Fruit fly (Drosophila melanogaster) whole organism, embryonic: ENCODE data around the gene CG43245.

Source experiments
- CG10462 ChIP-seq: fragments of 200-800 bp; sonication (Bioruptor generic); optimal IDR thresholded peaks from 2 replicates; lab custom pipeline; 2016; ENCODE audit warnings: missing biosample characterization, missing genetic modification characterization
- CG10979 ChIP-seq: fragments of 200-800 bp; sonication (Bioruptor generic); optimal IDR thresholded peaks from 2 replicates; lab custom pipeline; 2018; ENCODE audit warnings: missing biosample characterization, mild to moderate bottlenecking, missing genetic modification characterization, moderate library complexity
- CG11093 ChIP-seq: fragments of 200-800 bp; sonication (Bioruptor generic); IDR thresholded peaks from 3 replicates; pipeline ENCODE4 v1.3.6; 2022; ENCODE audit warnings: missing biosample characterization, missing genetic modification characterization
- CG12104 ChIP-seq: fragments of 200-800 bp; sonication (Bioruptor generic); optimal IDR thresholded peaks from 3 replicates; lab custom pipeline; 2016; ENCODE audit warnings: missing biosample characterization, missing genetic modification characterization
- CG13424 ChIP-seq: fragments of 200-800 bp; sonication (Bioruptor generic); optimal IDR thresholded peaks from 2 replicates; lab custom pipeline; 2019; ENCODE audit warnings: missing biosample characterization, mild to moderate bottlenecking, missing genetic modification characterization, moderate library complexity
- CG13624 ChIP-seq: fragments of 200-800 bp; sonication (Bioruptor generic); optimal IDR thresholded peaks from 2 replicates; lab custom pipeline; 2016; ENCODE audit warnings: missing biosample characterization, missing genetic modification characterization
- CG13894 ChIP-seq: fragments of 200-800 bp; sonication (Bioruptor generic); optimal IDR thresholded peaks from 3 replicates; lab custom pipeline; 2018; ENCODE audit warnings: missing biosample characterization, mild to moderate bottlenecking, missing genetic modification characterization, moderate library complexity
- CG16813 ChIP-seq: fragments of 200-800 bp; sonication (Bioruptor generic); IDR thresholded peaks from 3 replicates; pipeline ENCODE4 v1.3.6; 2022; ENCODE audit warnings: missing biosample characterization, missing genetic modification characterization; ENCODE audit not compliant: partially characterized antibody
- CG17829 ChIP-seq: fragments of 200-800 bp; optimal IDR thresholded peaks from 2 replicates; lab custom pipeline; 2019; ENCODE audit warnings: missing biosample characterization, mild to moderate bottlenecking, missing genetic modification characterization, moderate library complexity
- CG1832 ChIP-seq: fragments of 200-800 bp; sonication (Bioruptor generic); optimal IDR thresholded peaks from 2 replicates; lab custom pipeline; 2017; ENCODE audit warnings: missing biosample characterization, mild to moderate bottlenecking, missing genetic modification characterization, inconsistent platforms
- CG30020 ChIP-seq: fragments of 200-800 bp; optimal IDR thresholded peaks from 2 replicates; lab custom pipeline; 2019; ENCODE audit warnings: missing biosample characterization, mild to moderate bottlenecking, missing genetic modification characterization, moderate library complexity
- CG3281 ChIP-seq: fragments of 200-800 bp; sonication (Bioruptor generic); optimal IDR thresholded peaks from 3 replicates; lab custom pipeline; 2017; ENCODE audit warnings: missing biosample characterization, mild to moderate bottlenecking, missing genetic modification characterization
- CG4617 ChIP-seq: fragments of 200-800 bp; sonication (Bioruptor generic); optimal IDR thresholded peaks from 3 replicates; lab custom pipeline; 2016; ENCODE audit warnings: missing biosample characterization, missing genetic modification characterization, borderline replicate concordance
- CG4707 ChIP-seq: fragments of 200-800 bp; sonication (Bioruptor generic); optimal IDR thresholded peaks from 2 replicates; lab custom pipeline; 2018; ENCODE audit warnings: missing biosample characterization, mild to moderate bottlenecking, missing genetic modification characterization, moderate library complexity
- CG6175 ChIP-seq: fragments of 200-800 bp; sonication (Bioruptor generic); IDR thresholded peaks from 3 replicates; pipeline ENCODE4 v1.3.6; 2022; ENCODE audit warnings: missing biosample characterization, missing genetic modification characterization
- CG6854 ChIP-seq: fragments of 200-800 bp; sonication (Bioruptor generic); optimal IDR thresholded peaks from 3 replicates; lab custom pipeline; 2017; ENCODE audit warnings: missing biosample characterization, mild to moderate bottlenecking, missing genetic modification characterization
- CG8765 ChIP-seq: fragments of 200-800 bp; sonication (Bioruptor generic); IDR thresholded peaks from 2 replicates; pipeline ENCODE4 v1.3.6; 2022; ENCODE audit warnings: missing biosample characterization, missing genetic modification characterization
- CG9876 ChIP-seq: fragments of 200-800 bp; sonication (Bioruptor generic); optimal IDR thresholded peaks from 2 replicates; lab custom pipeline; 2016; ENCODE audit warnings: missing biosample characterization, missing genetic modification characterization
- CHES-1-like ChIP-seq: fragments of 200-800 bp; sonication (Bioruptor generic); optimal IDR thresholded peaks from 2 replicates; lab custom pipeline; 2016; ENCODE audit warnings: missing biosample characterization, missing genetic modification characterization
- Dip2 ChIP-seq: fragments of 200-800 bp; sonication (Bioruptor generic); IDR thresholded peaks from 2 replicates; pipeline ENCODE4 v1.3.6; 2022; ENCODE audit warnings: missing biosample characterization, missing genetic modification characterization
- Dll ChIP-seq: fragments of 200-800 bp; sonication (Bioruptor generic); IDR thresholded peaks from 4 replicates; pipeline ENCODE4 v1.3.6; 2022; ENCODE audit warnings: missing biosample characterization, missing genetic modification characterization; ENCODE audit not compliant: partially characterized antibody
- ERR ChIP-seq: fragments of 200-800 bp; sonication (Bioruptor generic); optimal IDR thresholded peaks from 2 replicates; lab custom pipeline; 2016; ENCODE audit warnings: missing biosample characterization, missing genetic modification characterization
- Elba2 ChIP-seq: fragments of 200-800 bp; sonication (Bioruptor generic); optimal IDR thresholded peaks from 3 replicates; lab custom pipeline; 2016; ENCODE audit warnings: missing biosample characterization, missing genetic modification characterization
- Ets65A ChIP-seq: fragments of 200-800 bp; sonication (Bioruptor generic); peaks from one replicate; lab custom pipeline; 2016; ENCODE audit warnings: missing biosample characterization, missing genetic modification characterization
- Lhr ChIP-seq: fragments of 200-800 bp; sonication (Bioruptor generic); optimal IDR thresholded peaks from 3 replicates; lab custom pipeline; 2017; ENCODE audit warnings: mild to moderate bottlenecking, missing biosample characterization, missing genetic modification reagents, missing genetic modification characterization
- Med ChIP-seq: fragments of 200-800 bp; sonication (Bioruptor generic); peaks from one replicate; lab custom pipeline; 2016; ENCODE audit warnings: missing biosample characterization, missing genetic modification characterization, mild to moderate bottlenecking, inconsistent platforms, moderate library complexity
- Pdp1 ChIP-seq, 2 experiments: fragments of 200-800 bp; sonication (Bioruptor generic); optimal IDR thresholded peaks; 3 replicates each; lab custom pipeline; 2016; ENCODE audit warnings: missing biosample characterization in 2 of 2, missing genetic modification characterization in 2 of 2, mild to moderate bottlenecking in 1 of 2, moderate library complexity in 1 of 2
- Ptx1 ChIP-seq: fragments of 200-800 bp; sonication (Bioruptor generic); IDR thresholded peaks from 2 replicates; pipeline ENCODE4 v1.3.6; 2022; ENCODE audit warnings: missing biosample characterization, missing genetic modification characterization
- Sox102F ChIP-seq: fragments of 200-800 bp; sonication (Bioruptor generic); optimal IDR thresholded peaks from 2 replicates; lab custom pipeline; 2018; ENCODE audit warnings: missing biosample characterization, mild to moderate bottlenecking, missing genetic modification characterization, moderate library complexity
- Trl ChIP-seq, 3 experiments: fragments of >200 bp in 2 of 3; fragments of 200-800 bp in 1 of 3; sonication (Bioruptor generic) in 1 of 3; optimal IDR thresholded peaks; 2 replicates in 1 of 3; 3 replicates in 2 of 3; lab custom pipeline; 2016 to 2017; ENCODE audit warnings: missing biosample characterization in 1 of 3, missing genetic modification characterization in 1 of 3
- YL-1 ChIP-seq: fragments of 200-800 bp; sonication (Bioruptor generic); optimal IDR thresholded peaks from 3 replicates; lab custom pipeline; 2017; ENCODE audit warnings: missing biosample characterization, mild to moderate bottlenecking, missing genetic modification characterization
- aop ChIP-seq: fragments of 200-800 bp; sonication (Bioruptor generic); IDR thresholded peaks from 2 replicates; pipeline ENCODE4 v1.3.6; 2022; ENCODE audit warnings: missing biosample characterization, missing genetic modification characterization
- bab2 ChIP-seq: fragments of 200-800 bp; sonication (Bioruptor generic); optimal IDR thresholded peaks from 2 replicates; lab custom pipeline; 2016; ENCODE audit warnings: missing biosample characterization, missing genetic modification characterization
- crp ChIP-seq, 2 experiments: fragments of 200-800 bp; sonication (Bioruptor generic); optimal IDR thresholded peaks; 2 replicates in 1 of 2; 3 replicates in 1 of 2; lab custom pipeline; 2017; ENCODE audit warnings: missing biosample characterization in 2 of 2, missing genetic modification characterization in 2 of 2, mild to moderate bottlenecking in 1 of 2, moderate library complexity in 1 of 2
- dimm ChIP-seq: fragments of 200-800 bp; sonication (Bioruptor generic); IDR thresholded peaks from 2 replicates; pipeline ENCODE4 v1.3.6; 2022; ENCODE audit warnings: missing biosample characterization, missing genetic modification characterization
- ems ChIP-seq: fragments of 200-800 bp; sonication (Bioruptor generic); optimal IDR thresholded peaks from 3 replicates; lab custom pipeline; 2016; ENCODE audit warnings: missing biosample characterization, missing genetic modification characterization
- eve ChIP-seq, 2 experiments: fragments of >200 bp; optimal IDR thresholded peaks; 2 replicates each; lab custom pipeline; 2017; ENCODE audit warnings: missing biosample characterization in 2 of 2, missing genetic modification characterization in 2 of 2
- fd102C ChIP-seq: fragments of 200-800 bp; sonication (Bioruptor generic); optimal IDR thresholded peaks from 2 replicates; lab custom pipeline; 2018; ENCODE audit warnings: missing biosample characterization, mild to moderate bottlenecking, missing genetic modification characterization, moderate library complexity
- hb ChIP-seq: fragments of 200-800 bp; sonication (Bioruptor generic); IDR thresholded peaks from 3 replicates; pipeline ENCODE4 v1.3.6; 2022; ENCODE audit warnings: missing biosample characterization, missing genetic modification characterization; ENCODE audit not compliant: partially characterized antibody
- inv ChIP-seq: fragments of 200-800 bp; sonication (Bioruptor generic); IDR thresholded peaks from 2 replicates; pipeline ENCODE4 v1.3.6; 2022; ENCODE audit warnings: missing biosample characterization, missing genetic modification characterization; ENCODE audit not compliant: partially characterized antibody
- jing ChIP-seq: fragments of 200-800 bp; sonication (Bioruptor generic); optimal IDR thresholded peaks from 2 replicates; lab custom pipeline; 2018; ENCODE audit warnings: missing biosample characterization, mild to moderate bottlenecking, missing genetic modification characterization
- lov ChIP-seq, 2 experiments: fragments of 200-800 bp in 1 of 2; fragments of >200 bp in 1 of 2; sonication (Bioruptor generic) in 1 of 2; IDR thresholded peaks in 1 of 2; optimal IDR thresholded peaks in 1 of 2; 2 replicates in 1 of 2; 3 replicates in 1 of 2; pipeline versions ENCODE4 v1.3.6 to Lab custom; 2017 to 2022; ENCODE audit warnings: missing biosample characterization in 1 of 2, missing genetic modification characterization in 1 of 2
- onecut ChIP-seq: fragments of 200-800 bp; sonication (Bioruptor generic); IDR thresholded peaks from 2 replicates; pipeline ENCODE4 v1.3.6; 2022; ENCODE audit warnings: missing biosample characterization, missing genetic modification characterization
- pnt ChIP-seq: fragments of 200-800 bp; sonication (Bioruptor generic); optimal IDR thresholded peaks from 3 replicates; lab custom pipeline; 2016; ENCODE audit warnings: missing biosample characterization, missing genetic modification characterization
- pzg ChIP-seq: fragments of 200-800 bp; sonication (Bioruptor generic); optimal IDR thresholded peaks from 3 replicates; lab custom pipeline; 2018; ENCODE audit warnings: missing biosample characterization, mild to moderate bottlenecking, missing genetic modification characterization, moderate library complexity
- slp2 ChIP-seq: fragments of 200-800 bp; sonication (Bioruptor generic); optimal IDR thresholded peaks from 2 replicates; lab custom pipeline; 2016; ENCODE audit warnings: missing biosample characterization, missing genetic modification characterization
- ssp ChIP-seq: fragments of 200-800 bp; sonication (Bioruptor generic); IDR thresholded peaks from 2 replicates; pipeline ENCODE4 v1.3.6; 2022; ENCODE audit warnings: missing biosample characterization, missing genetic modification characterization
- unpg ChIP-seq: fragments of 200-800 bp; sonication (Bioruptor generic); optimal IDR thresholded peaks from 3 replicates; lab custom pipeline; 2018; ENCODE audit warnings: missing biosample characterization, mild to moderate bottlenecking, missing genetic modification characterization, moderate library complexity
- zfh2 ChIP-seq: fragments of 200-800 bp; sonication (Bioruptor generic); optimal IDR thresholded peaks from 2 replicates; lab custom pipeline; 2016; ENCODE audit warnings: missing biosample characterization, missing genetic modification characterization

Gene CG43245

DNA sequence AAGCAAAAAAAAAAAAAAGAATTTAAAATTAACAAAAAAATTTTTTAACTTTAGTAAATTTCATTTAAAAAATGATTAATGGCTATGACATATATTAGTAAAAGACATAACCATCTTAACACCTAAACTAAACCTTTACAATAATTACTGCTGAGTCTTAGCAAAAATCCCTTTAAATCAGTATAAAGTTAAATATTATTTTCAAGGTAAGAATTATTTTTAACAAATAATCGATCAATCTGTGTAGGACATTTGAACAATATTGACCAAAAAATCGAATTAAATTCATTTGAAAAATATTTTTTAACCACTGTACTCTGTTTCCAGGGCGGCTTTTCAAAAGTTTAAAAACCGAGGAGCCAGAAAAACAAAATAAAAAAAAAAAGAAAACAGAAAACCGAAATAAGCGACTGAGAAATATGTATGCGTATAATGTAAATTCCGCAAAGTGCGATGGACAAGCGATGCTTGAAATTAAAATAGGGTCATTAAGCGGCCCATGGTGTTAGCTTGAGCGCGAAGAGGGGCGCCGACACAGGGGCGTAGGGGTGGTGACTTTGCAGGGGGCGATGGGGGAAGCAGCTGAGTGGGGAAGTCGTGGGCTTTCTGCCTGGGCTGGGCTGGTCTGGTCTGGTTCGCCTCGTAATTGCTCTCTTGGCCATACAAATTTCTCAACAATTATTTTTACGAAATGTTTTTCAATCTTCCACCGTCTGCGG, 14.4 kb downstream of the CG43245 start (continued):
- TF ChIP-seq CG4707 (GFP tag; lab: Kevin White, UChicago) (no peak), ssp (GFP tag; lab: Robert Waterston, UW) (no peak), onecut (GFP tag; lab: Robert Waterston, UW) (no peak), dimm (GFP tag; lab: Robert Waterston, UW) (no peak), Sox102F (peak; percentile 67), CG4617 (GFP tag; lab: Kevin White, UChicago) (no peak), Ptx1 (peak; percentile 46), ERR (GFP tag; lab: Kevin White, UChicago) (no peak), CG8765 (GFP tag; lab: Robert Waterston, UW) (no peak), Dip2 (no peak), lov (optimal IDR thresholded peaks at IDR 0.05; lab: Kevin White, UChicago) (no peak), lov (GFP tag; IDR thresholded peaks at IDR 0.05; lab: Robert Waterston, UW) (no peak), CHES-1-like (GFP tag; lab: Kevin White, UChicago) (no peak), CG10462 (no peak), slp2 (GFP tag; lab: Kevin White, UChicago) (no peak), Elba2 (no peak), aop (no peak), CG3281 (GFP tag; lab: Kevin White, UChicago) (no peak), CG13424 (tag; lab: Kevin White, UChicago) (peak; percentile 54), pzg (GFP tag; lab: Kevin White, UChicago) (no peak), eve (GFP tag; optimal IDR thresholded peaks at IDR 0.05; lab: Kevin White, UChicago) (no peak), crp (GFP tag; optimal IDR thresholded peaks at IDR 0.05; lab: Kevin White, UChicago) (no peak), CG10979 (tag; lab: Kevin White, UChicago) (peak; percentile 26), bab2 (GFP tag; lab: Kevin White, UChicago) (no peak), CG1832 (GFP tag; lab: Kevin White, UChicago) (no peak), CG17829 (tag; lab: Kevin White, UChicago) (peak; percentile 18), fd102C (GFP tag; lab: Kevin White, UChicago) (no peak), CG13624 (GFP tag; lab: Kevin White, UChicago) (no peak), CG11093 (GFP tag; lab: Robert Waterston, UW) (no peak), CG13894 (tag; lab: Kevin White, UChicago) (no peak), YL-1 (GFP tag; lab: Kevin White, UChicago) (no peak), Lhr (GFP tag; lab: Kevin White, UChicago) (no peak), CG30020 (tag; lab: Kevin White, UChicago) (no peak), Ets65A (GFP tag; lab: Kevin White, UChicago) (no peak), Dll (GFP tag; lab: Robert Waterston, UW) (no peak), Pdp1 (GFP tag; optimal IDR thresholded peaks at IDR 0.05; lab: Kevin White, UChicago) (no peak), hb (GFP tag; lab: Robert Waterston, UW) (no peak), Med (GFP tag; lab: Kevin White, UChicago) (no peak), jing (GFP tag; lab: Kevin White, UChicago) (no peak), CG6854 (GFP tag; lab: Kevin White, UChicago) (no peak), unpg (GFP tag; lab: Kevin White, UChicago) (peak; percentile 31), CG6175 (GFP tag; lab: Robert Waterston, UW) (no peak), pnt (GFP tag; lab: Kevin White, UChicago) (no peak), ems (GFP tag; lab: Kevin White, UChicago) (no peak), CG9876 (no peak), inv (GFP tag; lab: Robert Waterston, UW) (no peak), Trl (optimal IDR thresholded peaks at IDR 0.05; lab: Kevin White, UChicago) (no peak), Trl (GFP tag; optimal IDR thresholded peaks at IDR 0.05; lab: Kevin White, UChicago) (no peak), zfh2 (GFP tag; lab: Kevin White, UChicago) (no peak), CG12104 (GFP tag; lab: Kevin White, UChicago) (no peak), CG16813 (no peak)
